Fruit fly (Drosophila melanogaster) whole organism, wandering third instar larva: ENCODE data around the gene CG43057.
A peak's percentile ranks its signal among the peaks of the same experiment; 100 is the strongest.

Experiments
- Abd-B ChIP-seq: fragments of >200 bp; optimal IDR thresholded peaks from 2 replicates; lab custom pipeline; 2017; ENCODE audit warnings: missing biosample characterization, missing genetic modification characterization
- CG32264 ChIP-seq: fragments of 200-800 bp; sonication (Bioruptor generic); optimal IDR thresholded peaks from 2 replicates; lab custom pipeline; 2016; ENCODE audit warnings: missing biosample characterization, missing genetic modification characterization
- CG9705 ChIP-seq: fragments of 200-800 bp; sonication (Bioruptor generic); optimal IDR thresholded peaks from 2 replicates; lab custom pipeline; 2018; ENCODE audit warnings: missing biosample characterization, mild to moderate bottlenecking, missing genetic modification characterization
- CrebA ChIP-seq: fragments of 200-800 bp; sonication (Bioruptor generic); optimal IDR thresholded peaks from 2 replicates; lab custom pipeline; 2016; ENCODE audit warnings: missing biosample characterization, mild to moderate bottlenecking, missing genetic modification characterization, borderline replicate concordance
- Dfd ChIP-seq: fragments of >200 bp; optimal IDR thresholded peaks from 2 replicates; lab custom pipeline; 2017; ENCODE audit warnings: missing biosample characterization, missing genetic modification characterization
- Dif ChIP-seq: fragments of 200-275, 200-300 bp; sonication (Bioruptor generic); optimal IDR thresholded peaks from 2 replicates; lab custom pipeline; 2018; ENCODE audit warnings: missing biosample characterization, missing genetic modification characterization; ENCODE audit not compliant: partially characterized antibody
- GATAd ChIP-seq: sonication (Bioruptor generic); optimal IDR thresholded peaks from 2 replicates; lab custom pipeline; 2016; ENCODE audit warnings: missing biosample characterization, missing genetic modification characterization
- HLH106 ChIP-seq: fragments of 200-800 bp; optimal IDR thresholded peaks from 3 replicates; lab custom pipeline; 2019; ENCODE audit warnings: missing biosample characterization, mild to moderate bottlenecking, missing genetic modification characterization, moderate library complexity
- Hnf4 ChIP-seq: fragments of 200-800 bp; sonication (Bioruptor generic); optimal IDR thresholded peaks from 2 replicates; lab custom pipeline; 2016; ENCODE audit warnings: missing biosample characterization, mild to moderate bottlenecking, missing genetic modification characterization
- Hr78 ChIP-seq: fragments of >200 bp; optimal IDR thresholded peaks from 2 replicates; lab custom pipeline; 2017; ENCODE audit warnings: missing biosample characterization, missing genetic modification characterization
- Jra ChIP-seq: sonication (Bioruptor generic); optimal IDR thresholded peaks from 2 replicates; lab custom pipeline; 2016; ENCODE audit warnings: missing biosample characterization, missing genetic modification characterization
- Mio ChIP-seq: sonication (Bioruptor generic); optimal IDR thresholded peaks from 2 replicates; lab custom pipeline; 2016; ENCODE audit warnings: missing biosample characterization, missing genetic modification characterization
- Myc ChIP-seq: fragments of >200 bp; optimal IDR thresholded peaks from 2 replicates; lab custom pipeline; 2017
- N ChIP-seq: fragments of >200 bp; optimal IDR thresholded peaks from 2 replicates; lab custom pipeline; 2018; ENCODE audit warnings: missing biosample characterization, missing external identifiers, missing genetic modification characterization
- OdsH ChIP-seq: fragments of 200-800 bp; sonication (Bioruptor generic); optimal IDR thresholded peaks from 2 replicates; lab custom pipeline; 2016; ENCODE audit warnings: missing biosample characterization, mild to moderate bottlenecking, missing genetic modification characterization
- Rel ChIP-seq, 2 experiments: fragments of 200-800 bp; sonication (Bioruptor generic) in 1 of 2; optimal IDR thresholded peaks; 2 replicates in 1 of 2; 3 replicates in 1 of 2; lab custom pipeline; 2016 to 2019; ENCODE audit warnings: mild to moderate bottlenecking in 2 of 2, missing biosample characterization in 2 of 2, missing genetic modification characterization in 2 of 2, moderate library complexity in 1 of 2
- Sp1 ChIP-seq: fragments of 200-800 bp; sonication (Bioruptor generic); optimal IDR thresholded peaks from 3 replicates; lab custom pipeline; 2019; ENCODE audit warnings: missing biosample characterization, mild to moderate bottlenecking, missing genetic modification characterization, moderate library complexity
- Vsx2 ChIP-seq: fragments of 200-300, 225-300 bp; sonication (Bioruptor generic); optimal IDR thresholded peaks from 2 replicates; lab custom pipeline; 2018; ENCODE audit warnings: missing biosample characterization, missing genetic modification characterization; ENCODE audit not compliant: partially characterized antibody
- br ChIP-seq: fragments of 200-800 bp; sonication (Bioruptor generic); optimal IDR thresholded peaks from 2 replicates; lab custom pipeline; 2016; ENCODE audit warnings: missing biosample characterization, missing genetic modification characterization
- brk ChIP-seq: fragments of 200-800 bp; sonication (Bioruptor generic); optimal IDR thresholded peaks from 2 replicates; lab custom pipeline; 2016; ENCODE audit warnings: missing biosample characterization, mild to moderate bottlenecking, missing genetic modification characterization
- dl ChIP-seq, 2 experiments: fragments of 175-275, 200-275 bp in 1 of 2; fragments of 200-275 bp in 1 of 2; sonication (Bioruptor generic); optimal IDR thresholded peaks; lab custom pipeline; 2018; ENCODE audit warnings: mild to moderate bottlenecking in 2 of 2, missing biosample characterization in 2 of 2, missing genetic modification characterization in 2 of 2, moderate library complexity in 2 of 2; ENCODE audit not compliant: partially characterized antibody in 2 of 2, insufficient read depth in 1 of 2
- dmrt93B ChIP-seq: fragments of 200-800 bp; sonication (Bioruptor generic); optimal IDR thresholded peaks from 2 replicates; lab custom pipeline; 2018; ENCODE audit warnings: missing biosample characterization, mild to moderate bottlenecking, missing genetic modification characterization
- dsf ChIP-seq: sonication (Bioruptor generic); optimal IDR thresholded peaks from 2 replicates; lab custom pipeline; 2016; ENCODE audit warnings: missing biosample characterization, missing genetic modification characterization, borderline replicate concordance
- ey ChIP-seq: fragments of 200-800 bp; sonication (Bioruptor generic); optimal IDR thresholded peaks from 2 replicates; lab custom pipeline; 2016; ENCODE audit warnings: missing biosample characterization, missing genetic modification characterization
- foxo ChIP-seq, 2 experiments: fragments of 200-800 bp; sonication (Bioruptor generic); optimal IDR thresholded peaks; 2 replicates in 1 of 2; 3 replicates in 1 of 2; lab custom pipeline; 2016 to 2017; ENCODE audit warnings: missing biosample characterization in 2 of 2, missing genetic modification characterization in 2 of 2
- fru ChIP-seq: fragments of 200-800 bp; sonication (Bioruptor generic); optimal IDR thresholded peaks from 3 replicates; lab custom pipeline; 2016; ENCODE audit warnings: missing biosample characterization, mild to moderate bottlenecking, missing genetic modification characterization
- h ChIP-seq: fragments of 200-800 bp; sonication (Bioruptor generic); optimal IDR thresholded peaks from 3 replicates; lab custom pipeline; 2016; ENCODE audit warnings: missing biosample characterization, mild to moderate bottlenecking, missing genetic modification characterization
- jim ChIP-seq: fragments of 175-275, 200-325 bp; sonication (Bioruptor generic); optimal IDR thresholded peaks from 2 replicates; lab custom pipeline; 2016; ENCODE audit warnings: missing biosample characterization, mild to moderate bottlenecking, missing genetic modification characterization
- lola ChIP-seq: fragments of >200 bp; optimal IDR thresholded peaks from 2 replicates; lab custom pipeline; 2017; ENCODE audit warnings: missing biosample characterization, missing genetic modification characterization
- psq ChIP-seq: fragments of 200-800 bp; sonication (Bioruptor generic); optimal IDR thresholded peaks from 3 replicates; lab custom pipeline; 2017; ENCODE audit warnings: missing biosample characterization, mild to moderate bottlenecking, missing genetic modification characterization, moderate library complexity
- rgr ChIP-seq: fragments of 200-800 bp; sonication (Bioruptor generic); optimal IDR thresholded peaks from 3 replicates; lab custom pipeline; 2016; ENCODE audit warnings: missing biosample characterization, mild to moderate bottlenecking, missing genetic modification characterization
- sage ChIP-seq: fragments of 200-800 bp; sonication (Bioruptor generic); optimal IDR thresholded peaks from 2 replicates; lab custom pipeline; 2016; ENCODE audit warnings: missing biosample characterization, mild to moderate bottlenecking, missing genetic modification characterization
- sv ChIP-seq: fragments of 200-800 bp; sonication (Bioruptor generic); optimal IDR thresholded peaks from 3 replicates; lab custom pipeline; 2016; ENCODE audit warnings: missing biosample characterization, missing genetic modification characterization
- tai ChIP-seq: sonication (Bioruptor generic); optimal IDR thresholded peaks from 2 replicates; lab custom pipeline; 2016; ENCODE audit warnings: missing biosample characterization, missing genetic modification characterization
- usp ChIP-seq: fragments of >200 bp; optimal IDR thresholded peaks from 2 replicates; lab custom pipeline; 2017; ENCODE audit warnings: missing biosample characterization, missing genetic modification characterization
- woc ChIP-seq: sonication (Bioruptor generic); optimal IDR thresholded peaks from 2 replicates; lab custom pipeline; 2016; ENCODE audit warnings: missing biosample characterization, mild to moderate bottlenecking, missing genetic modification characterization

The CG43057 gene

dm6 chr2L:8284913-8285619 lies 41.3 kb upstream of the CG43057 start:
- TF ChIP-seq h (peak; percentile 7), CG9705 (no peak), CrebA (no peak), fru (no peak), Vsx2 (GFP tag; lab: Kevin White, UChicago) (no peak), woc (GFP tag; lab: Kevin White, UChicago) (no peak), Rel (GFP tag; optimal IDR thresholded peaks at IDR 0.05; lab: Kevin White, UChicago) (no peak), Rel (tag; optimal IDR thresholded peaks at IDR 0.05; lab: Kevin White, UChicago) (no peak), foxo (GFP tag; optimal IDR thresholded peaks at IDR 0.05; lab: Kevin White, UChicago) (peak in 1 of 2 experiments; percentile 3), CG32264 (GFP tag; lab: Kevin White, UChicago) (no peak), Hr78 (no peak), OdsH (GFP tag; lab: Kevin White, UChicago) (no peak)

DNA sequence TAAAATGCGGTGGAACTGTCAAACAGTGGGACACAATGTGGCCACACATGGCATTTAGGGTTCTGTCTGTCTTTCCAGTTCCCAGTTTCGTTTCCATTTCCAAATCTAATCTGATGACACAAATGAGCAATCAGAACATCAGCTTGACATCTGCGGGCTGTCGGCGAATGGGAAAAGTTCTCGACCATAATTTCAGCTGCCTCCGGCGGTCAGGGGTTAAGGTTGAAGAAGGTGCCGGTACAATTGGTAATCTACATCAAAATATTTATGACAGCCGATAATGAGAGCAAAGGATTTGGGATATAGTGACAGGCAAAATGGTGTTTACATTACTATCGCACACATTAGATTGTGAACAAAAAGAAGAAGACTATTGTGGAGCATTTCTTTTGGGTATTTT lies 38.1 kb upstream of the CG43057 start:
- TF ChIP-seq GATAd (GFP tag; lab: Kevin White, UChicago) (no peak), ey (no peak), Mio (GFP tag; lab: Kevin White, UChicago) (no peak), Vsx2 (GFP tag; lab: Kevin White, UChicago) (no peak), CG32264 (GFP tag; lab: Kevin White, UChicago) (no peak), Abd-B (GFP tag; lab: Kevin White, UChicago) (no peak)

dm6 chr2L:8280225-8280624 lies 36.4 kb upstream of the CG43057 start:
- TF ChIP-seq Vsx2 (GFP tag; lab: Kevin White, UChicago) (peak; percentile 50), Rel (GFP tag; optimal IDR thresholded peaks at IDR 0.05; lab: Kevin White, UChicago) (no peak), Rel (tag; optimal IDR thresholded peaks at IDR 0.05; lab: Kevin White, UChicago) (no peak), Mio (GFP tag; lab: Kevin White, UChicago) (no peak), dmrt93B (no peak), Dif (GFP tag; lab: Kevin White, UChicago) (peak; percentile 57), Hnf4 (GFP tag; lab: Kevin White, UChicago) (no peak), dsf (no peak), CrebA (peak; percentile 23), Dfd (GFP tag; lab: Kevin White, UChicago) (no peak), psq (GFP tag; lab: Kevin White, UChicago) (no peak), br (no peak), ey (no peak), GATAd (GFP tag; lab: Kevin White, UChicago) (no peak)

dm6 chr2L:8279400-8280065 lies 35.7 kb upstream of the CG43057 start:
- TF ChIP-seq CG32264 (GFP tag; lab: Kevin White, UChicago) = peak; percentile 95
- peak; percentile 93 for TF ChIP-seq Rel (GFP tag; optimal IDR thresholded peaks at IDR 0.05; lab: Kevin White, UChicago)
- peak; percentile 71 for TF ChIP-seq Rel (tag; optimal IDR thresholded peaks at IDR 0.05; lab: Kevin White, UChicago)
- TF ChIP-seq Hr78 = no peak
- TF ChIP-seq rgr (GFP tag; lab: Kevin White, UChicago) = peak; percentile 97
- peak; percentile 97 for TF ChIP-seq br
- TF ChIP-seq psq (GFP tag; lab: Kevin White, UChicago) = peak; percentile 95
- TF ChIP-seq jim = no peak
- no peak for TF ChIP-seq dl (GFP tag; optimal IDR thresholded peaks at IDR 0.05; lab: Kevin White, UChicago; ENCODE audit: insufficient read depth in 1 of 2, partially characterized antibody in 2 of 2)
- TF ChIP-seq Mio (GFP tag; lab: Kevin White, UChicago) = peak; percentile 64
- TF ChIP-seq brk (GFP tag; lab: Kevin White, UChicago) = peak; percentile 95
- TF ChIP-seq Sp1 = peak; percentile 96
- TF ChIP-seq sv = peak; percentile 45
- peak; percentile 89 to 97 for TF ChIP-seq foxo (GFP tag; optimal IDR thresholded peaks at IDR 0.05; lab: Kevin White, UChicago)
- peak; percentile 34 for TF ChIP-seq GATAd (GFP tag; lab: Kevin White, UChicago)
- no peak for TF ChIP-seq Dfd (GFP tag; lab: Kevin White, UChicago)
- no peak for TF ChIP-seq N
- TF ChIP-seq Abd-B (GFP tag; lab: Kevin White, UChicago) = no peak
- peak; percentile 92 for TF ChIP-seq tai (GFP tag; lab: Kevin White, UChicago)
- peak; percentile 82 for TF ChIP-seq CG9705
- TF ChIP-seq CrebA = peak; percentile 70
- TF ChIP-seq HLH106 (tag; lab: Kevin White, UChicago) = peak; percentile 95
- TF ChIP-seq Hnf4 (GFP tag; lab: Kevin White, UChicago) = peak; percentile 96
- peak; percentile 97 for TF ChIP-seq OdsH (GFP tag; lab: Kevin White, UChicago)
- peak; percentile 86 for TF ChIP-seq dmrt93B
- no peak for TF ChIP-seq usp (GFP tag; lab: Kevin White, UChicago)
- peak; percentile 97 for TF ChIP-seq fru
- peak; percentile 95 for TF ChIP-seq sage (GFP tag; lab: Kevin White, UChicago)
- no peak for TF ChIP-seq Dif (GFP tag; lab: Kevin White, UChicago)
- peak; percentile 97 for TF ChIP-seq ey
- no peak for TF ChIP-seq Myc (lab: Kevin White, UChicago)
- peak; percentile 98 for TF ChIP-seq h
- TF ChIP-seq Jra = peak; percentile 92
- TF ChIP-seq Vsx2 (GFP tag; lab: Kevin White, UChicago) = peak; percentile 68
- TF ChIP-seq woc (GFP tag; lab: Kevin White, UChicago) = peak; percentile 96
- no peak for TF ChIP-seq lola (GFP tag; lab: Kevin White, UChicago)
- peak; percentile 75 for TF ChIP-seq dsf
